Worm (Caenorhabditis elegans) whole organism, early embryonic: ENCODE measurements around the gene F59E12.8.

Experiments
- B0310.2 ChIP-seq: sonication (generic microtip); optimal IDR thresholded peaks from 2 replicates; lab custom pipeline; 2016; ENCODE audit warnings: mild to moderate bottlenecking, missing genetic modification characterization, missing compliant biosample characterization
- F13C5.2 ChIP-seq: sonication (generic microtip); optimal IDR thresholded peaks from 2 replicates; lab custom pipeline; 2017; ENCODE audit warnings: mild to moderate bottlenecking, missing genetic modification characterization, inconsistent platforms, missing compliant biosample characterization
- ama-1 ChIP-seq: fragments of 150-350 bp; optimal IDR thresholded peaks from 2 replicates; lab custom pipeline; 2014
- ceh-13 ChIP-seq: fragments of 200-800 bp; sonication (Bioruptor generic); optimal IDR thresholded peaks from 2 replicates; lab custom pipeline; 2018; ENCODE audit warnings: mild to moderate bottlenecking, missing genetic modification characterization, missing compliant biosample characterization
- ceh-36 ChIP-seq: sonication (generic microtip); optimal IDR thresholded peaks from 2 replicates; lab custom pipeline; 2016; ENCODE audit warnings: missing genetic modification characterization, inconsistent platforms, missing compliant biosample characterization
- hmg-4 ChIP-seq: fragments of 200-800 bp; sonication (Bioruptor generic); optimal IDR thresholded peaks from 2 replicates; lab custom pipeline; 2018; ENCODE audit warnings: mild to moderate bottlenecking, missing genetic modification characterization, missing compliant biosample characterization
- hnd-1 ChIP-seq: sonication (generic microtip); optimal IDR thresholded peaks from 2 replicates; lab custom pipeline; 2016; ENCODE audit warnings: missing genetic modification characterization, missing compliant biosample characterization
- scrt-1 ChIP-seq: fragments of 200-800 bp; sonication (Bioruptor generic); IDR thresholded peaks from 2 replicates; pipeline ENCODE4 v1.3.6; 2022; ENCODE audit warnings: missing genetic modification characterization, missing compliant biosample characterization
- sea-1 ChIP-seq: fragments of 200-800 bp; sonication (Bioruptor generic); conservative IDR thresholded peaks from 2 replicates; pipeline ENCODE4 v1.3.6; 2022; ENCODE audit warnings: missing genetic modification characterization, missing compliant biosample characterization
- tbx-37 ChIP-seq: fragments of 200-800 bp; sonication (Bioruptor generic); conservative IDR thresholded peaks from 2 replicates; pipeline ENCODE4 v1.3.6; 2022; ENCODE audit warnings: missing genetic modification reagents, missing genetic modification characterization, missing compliant biosample characterization

DNA sequence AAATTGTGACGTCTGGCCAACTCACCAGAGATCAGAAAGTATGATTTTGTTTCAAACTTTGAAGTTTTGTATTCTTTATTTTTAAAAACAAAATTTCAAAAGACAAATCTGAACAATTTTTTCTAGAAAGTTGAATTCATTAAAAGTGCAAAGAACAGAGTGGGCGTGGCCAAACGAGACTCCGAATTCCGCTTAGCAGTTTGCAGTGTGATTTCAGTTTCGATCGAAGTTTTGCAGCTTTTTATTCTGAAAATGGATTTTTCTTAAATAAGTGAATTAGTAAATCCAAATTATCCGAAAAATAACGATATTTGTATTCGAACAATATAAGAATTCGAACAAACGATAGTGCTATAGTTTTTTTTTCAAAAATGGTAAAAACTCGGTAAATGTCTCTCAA lies 3.3 kb downstream of the F59E12.8 start:
- TF ChIP-seq ceh-13 (no peak), tbx-37 (GFP tag; lab: Robert Waterston, UW) (no peak), hmg-4 (GFP tag; lab: Kevin White, UChicago) (no peak), ama-1 (lab: Kevin White, UChicago) (no peak), scrt-1 (GFP tag; lab: Robert Waterston, UW) (no peak), F13C5.2 (no peak), B0310.2 (no peak), hnd-1 (tag; lab: Kevin White, UChicago) (no peak), sea-1 (GFP tag; lab: Robert Waterston, UW) (no peak), ceh-36 (tag; lab: Kevin White, UChicago) (no peak)
